Worm (Caenorhabditis elegans): ENCODE data around the gene Y49E10.30.

Gene Y49E10.30

DNA sequence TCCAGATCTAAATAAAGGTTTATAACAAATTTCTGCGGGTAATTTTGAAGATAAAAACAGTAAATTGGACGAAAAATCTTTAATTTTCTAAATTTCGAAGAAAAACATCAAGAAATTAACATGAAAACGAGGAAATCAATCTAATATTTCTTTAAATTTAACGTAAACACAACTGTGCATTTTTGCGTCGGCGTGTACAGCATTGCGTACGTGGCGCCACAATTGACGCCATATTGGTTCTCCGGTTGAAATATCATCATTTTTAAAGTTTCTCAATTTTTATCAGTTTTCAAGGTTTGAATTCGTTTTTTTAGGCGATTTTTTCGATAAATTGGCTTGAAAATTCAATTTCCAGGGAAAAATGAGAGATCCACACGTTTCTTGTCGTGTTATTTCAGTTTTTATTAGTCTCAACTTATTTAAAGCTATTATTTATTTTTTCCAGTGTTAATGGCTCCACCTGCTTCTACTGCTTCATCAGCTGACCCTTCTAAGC lies 16.6 kb upstream of the Y49E10.30 start, which contains the start of gene rpt-6 (continued):
- TF ChIP-seq dpl-1 (GFP tag; optimal IDR thresholded peaks at IDR 0.05) (peak; percentile 67), hmg-1.1 (GFP tag; IDR thresholded peaks at IDR 0.05) (no peak), ceh-32 (tag; optimal IDR thresholded peaks at IDR 0.05; ENCODE audit: poor library complexity) (no peak), Y75B8A.6 (GFP tag; IDR thresholded peaks at IDR 0.05) (no peak), nhr-77 (tag; optimal IDR thresholded peaks at IDR 0.05) (no peak), D1046.2 (GFP tag; IDR thresholded peaks at IDR 0.05) (no peak), rbr-2 (tag; optimal IDR thresholded peaks at IDR 0.05) (no peak), nhr-25 (tag; optimal IDR thresholded peaks at IDR 0.05; ENCODE audit: borderline replicate concordance, insufficient read depth) (no peak), snpc-1.2 (GFP tag; IDR thresholded peaks at IDR 0.05) (no peak), F49E8.2 (tag; optimal IDR thresholded peaks at IDR 0.05; ENCODE audit: borderline replicate concordance) (no peak), nhr-28 (tag; optimal IDR thresholded peaks at IDR 0.05) (no peak), egl-27 (tag; optimal IDR thresholded peaks at IDR 0.05) (no peak), lin-38 (GFP tag; IDR thresholded peaks at IDR 0.05) (peak; percentile 73), madf-5 (GFP tag; IDR thresholded peaks at IDR 0.05) (no peak), lin-29 (GFP tag; IDR thresholded peaks at IDR 0.05) (no peak), duxl-1 (tag; optimal IDR thresholded peaks at IDR 0.05; ENCODE audit: poor library complexity) (peak; percentile 62), Y105C5A.15 (GFP tag; IDR thresholded peaks at IDR 0.05) (no peak), cey-2 (tag; optimal IDR thresholded peaks at IDR 0.05; ENCODE audit: borderline replicate concordance, insufficient read depth) (no peak), ama-1 (optimal IDR thresholded peaks at IDR 0.05) (no peak), lin-1 (GFP tag; IDR thresholded peaks at IDR 0.05) (no peak), saeg-2 (GFP tag; IDR thresholded peaks at IDR 0.05) (no peak), daf-16 (GFP tag; optimal IDR thresholded peaks at IDR 0.05) (no peak), daf-16 (tag; optimal IDR thresholded peaks at IDR 0.05) (peak; percentile 57), F44E2.7 (GFP tag; IDR thresholded peaks at IDR 0.05) (no peak), madf-9 (GFP tag; conservative IDR thresholded peaks at IDR 0.05) (no peak), jun-1 (tag; optimal IDR thresholded peaks at IDR 0.05) (no peak), lin-15B (tag; optimal IDR thresholded peaks at IDR 0.05) (no peak), pha-4 (GFP tag; IDR thresholded peaks at IDR 0.05) (peak; percentile 32; the same call in 1 of the 2 replicates), pha-4 (tag; optimal IDR thresholded peaks at IDR 0.05) (no peak), ctbp-1 (GFP tag; IDR thresholded peaks at IDR 0.05) (no peak), nhr-42 (GFP tag; IDR thresholded peaks at IDR 0.05) (no peak), nhr-41 (GFP tag; IDR thresholded peaks at IDR 0.05) (no peak), nhr-10 (tag; optimal IDR thresholded peaks at IDR 0.05) (no peak), unc-39 (tag; optimal IDR thresholded peaks at IDR 0.05) (no peak), snpc-4 (tag; optimal IDR thresholded peaks at IDR 0.05) (no peak), ces-1 (GFP tag; optimal IDR thresholded peaks at IDR 0.05) (no peak), vab-7 (GFP tag; IDR thresholded peaks at IDR 0.05) (no peak), zfp-2 (tag; optimal IDR thresholded peaks at IDR 0.05) (no peak), aha-1 (tag) (peak; percentile 66), dmd-6 (GFP tag; IDR thresholded peaks at IDR 0.05) (no peak), zag-1 (tag; optimal IDR thresholded peaks at IDR 0.05) (no peak), arid-1 (GFP tag; conservative IDR thresholded peaks at IDR 0.05) (peak; percentile 58; the same call in 1 of the 2 replicates), nhr-6 (tag; optimal IDR thresholded peaks at IDR 0.05) (no peak), nhr-237 (tag; optimal IDR thresholded peaks at IDR 0.05) (no peak), ztf-11 (tag; optimal IDR thresholded peaks at IDR 0.05) (no peak), dve-1 (tag; optimal IDR thresholded peaks at IDR 0.05; ENCODE audit: insufficient read depth) (peak; percentile 35), tag-97 (GFP tag; IDR thresholded peaks at IDR 0.05) (no peak), mep-1 (tag; optimal IDR thresholded peaks at IDR 0.05) (no peak), T26A8.4 (GFP tag; IDR thresholded peaks at IDR 0.05) (peak; percentile 27; the same call in 1 of the 2 replicates), lin-39 (tag; optimal IDR thresholded peaks at IDR 0.05) (no peak), T20F7.1 (GFP tag; optimal IDR thresholded peaks at IDR 0.05) (no peak), Y5F2A.4 (GFP tag; optimal IDR thresholded peaks at IDR 0.05) (no peak)

All from whole organism, L4 larva.